Worm (Caenorhabditis elegans) whole organism, late embryonic: ENCODE measurements around the gene epg-4.

Experiments used
- dmd-4 ChIP-seq: sonication (generic microtip); optimal IDR thresholded peaks from 2 replicates; lab custom pipeline; 2016; ENCODE audit warnings: borderline replicate concordance, missing genetic modification characterization, missing compliant biosample characterization
- hlh-13 ChIP-seq: fragments of 200-800 bp; sonication (Bioruptor generic); optimal IDR thresholded peaks from 2 replicates; lab custom pipeline; 2018; ENCODE audit warnings: mild to moderate bottlenecking, missing genetic modification characterization, missing compliant biosample characterization
- pax-1 ChIP-seq: fragments of 150-350 bp; optimal IDR thresholded peaks from 2 replicates; lab custom pipeline; 2014; ENCODE audit warnings: missing biosample characterization, missing genetic modification characterization
- tbx-7 ChIP-seq: sonication (generic microtip); optimal IDR thresholded peaks from 2 replicates; lab custom pipeline; 2016; ENCODE audit warnings: missing genotype, missing genetic modification characterization, missing compliant biosample characterization
- ttx-3 ChIP-seq: sonication (generic microtip); optimal IDR thresholded peaks from 2 replicates; lab custom pipeline; 2016; ENCODE audit warnings: missing genetic modification reagents, missing genetic modification characterization, missing compliant biosample characterization

ce11 chrIII:7216924-7217521 is 35.1 kb downstream of the epg-4 start:
- TF ChIP-seq tbx-7 (no peak), ttx-3 (tag; lab: Kevin White, UChicago) (no peak), dmd-4 (tag; lab: Kevin White, UChicago) (no peak), hlh-13 (no peak), pax-1 (tag; lab: Kevin White, UChicago) (no peak)
